Worm (Caenorhabditis elegans) whole organism, mixed stage, embryonic: ENCODE measurements around the gene Y102A5C.4.

Experiments
- M03D4.4 ChIP-seq: sonication (generic microtip); optimal IDR thresholded peaks from 2 replicates; lab custom pipeline; 2017; ENCODE audit warnings: mild to moderate bottlenecking, missing genetic modification characterization, missing compliant biosample characterization
- bed-3 ChIP-seq: fragments of 200-800 bp; sonication (Bioruptor generic); optimal IDR thresholded peaks from 3 replicates; lab custom pipeline; 2018; ENCODE audit warnings: mild to moderate bottlenecking, missing genetic modification characterization, moderate library complexity, missing compliant biosample characterization
- blmp-1 ChIP-seq: fragments of 150-350 bp; optimal IDR thresholded peaks from 2 replicates; lab custom pipeline; 2014; ENCODE audit warnings: missing biosample characterization, missing genetic modification characterization
- ceh-39 ChIP-seq: fragments of 150-350 bp; optimal IDR thresholded peaks from 2 replicates; lab custom pipeline; 2014; ENCODE audit warnings: missing biosample characterization, missing genetic modification characterization
- ceh-43 ChIP-seq: fragments of 200-800 bp; sonication (Bioruptor generic); optimal IDR thresholded peaks from 2 replicates; lab custom pipeline; 2018; ENCODE audit warnings: mild to moderate bottlenecking, missing genetic modification characterization, moderate library complexity, missing compliant biosample characterization
- ces-1 ChIP-seq: fragments of 150-350 bp; optimal IDR thresholded peaks from 2 replicates; lab custom pipeline; 2014; ENCODE audit warnings: missing biosample characterization, missing genetic modification reagents, missing genetic modification characterization
- cnd-1 ChIP-seq: fragments of 200-800 bp; sonication (Bioruptor generic); optimal IDR thresholded peaks from 2 replicates; lab custom pipeline; 2018; ENCODE audit warnings: mild to moderate bottlenecking, missing genetic modification characterization, missing compliant biosample characterization
- drap-1 ChIP-seq: fragments of 200-800 bp; sonication (Bioruptor generic); optimal IDR thresholded peaks from 3 replicates; lab custom pipeline; 2018; ENCODE audit warnings: mild to moderate bottlenecking, missing genetic modification characterization, missing compliant biosample characterization
- elt-1 ChIP-seq: sonication (generic microtip); optimal IDR thresholded peaks from 2 replicates; lab custom pipeline; 2017; ENCODE audit warnings: missing genetic modification characterization, mild to moderate bottlenecking, missing compliant biosample characterization, antibody characterized with exemption, moderate library complexity, borderline replicate concordance; ENCODE audit not compliant: insufficient read depth
- flh-1 ChIP-seq: fragments of 200-800 bp; sonication (Bioruptor generic); optimal IDR thresholded peaks from 2 replicates; lab custom pipeline; 2018; ENCODE audit warnings: mild to moderate bottlenecking, missing genetic modification characterization, moderate library complexity, missing compliant biosample characterization
- ham-2 ChIP-seq: fragments of 200-800 bp; sonication (Bioruptor generic); optimal IDR thresholded peaks from 2 replicates; lab custom pipeline; 2018; ENCODE audit warnings: mild to moderate bottlenecking, missing genetic modification characterization, missing compliant biosample characterization
- hlh-1 ChIP-seq: fragments of 150-350 bp; optimal IDR thresholded peaks from 2 replicates; lab custom pipeline; 2014; ENCODE audit warnings: missing biosample characterization, missing genetic modification reagents, missing genetic modification characterization
- lin-13 ChIP-seq: fragments of 150-350 bp; optimal IDR thresholded peaks from 2 replicates; lab custom pipeline; 2014; ENCODE audit warnings: missing biosample characterization, missing genetic modification characterization
- lin-32 ChIP-seq: fragments of 200-800 bp; sonication (Bioruptor generic); optimal IDR thresholded peaks from 2 replicates; lab custom pipeline; 2018; ENCODE audit warnings: mild to moderate bottlenecking, missing genetic modification characterization, missing compliant biosample characterization
- lsy-2 ChIP-seq: fragments of 150-350 bp; optimal IDR thresholded peaks from 2 replicates; lab custom pipeline; 2014; ENCODE audit warnings: missing biosample characterization, missing genetic modification characterization
- mab-5 ChIP-seq: fragments of 150-350 bp; optimal IDR thresholded peaks from 2 replicates; lab custom pipeline; 2014; ENCODE audit warnings: missing biosample characterization, missing genetic modification characterization
- mep-1 ChIP-seq: fragments of 150-350 bp; optimal IDR thresholded peaks from 2 replicates; lab custom pipeline; 2017; ENCODE audit warnings: missing biosample characterization, missing genetic modification reagents, missing genetic modification characterization, inconsistent platforms
- nhr-12 ChIP-seq: fragments of 150-350 bp; optimal IDR thresholded peaks from 2 replicates; lab custom pipeline; 2014; ENCODE audit warnings: missing biosample characterization, missing genetic modification characterization
- nhr-2 ChIP-seq: fragments of 150-350 bp; optimal IDR thresholded peaks from 2 replicates; lab custom pipeline; 2014; ENCODE audit warnings: missing biosample characterization, missing genetic modification characterization
- nhr-237 ChIP-seq: fragments of 150-350 bp; optimal IDR thresholded peaks from 2 replicates; lab custom pipeline; 2014; ENCODE audit warnings: missing biosample characterization, missing genetic modification characterization
- pha-4 ChIP-seq: fragments of 150-350 bp; optimal IDR thresholded peaks from 2 replicates; lab custom pipeline; 2018; ENCODE audit warnings: missing biosample characterization, missing genetic modification reagents, missing genetic modification characterization
- snpc-4 ChIP-seq: fragments of 150-350 bp; optimal IDR thresholded peaks from 2 replicates; lab custom pipeline; 2014; ENCODE audit warnings: missing biosample characterization, missing genetic modification characterization
- sptf-1 ChIP-seq: sonication (generic microtip); optimal IDR thresholded peaks from 2 replicates; lab custom pipeline; 2017; ENCODE audit warnings: mild to moderate bottlenecking, missing genetic modification characterization, moderate library complexity, missing compliant biosample characterization
- tbx-8 ChIP-seq: fragments of 200-800 bp; sonication (Bioruptor generic); optimal IDR thresholded peaks from 2 replicates; lab custom pipeline; 2018; ENCODE audit warnings: mild to moderate bottlenecking, missing genetic modification characterization, moderate library complexity, missing compliant biosample characterization
- unc-120 ChIP-seq: sonication (generic microtip); optimal IDR thresholded peaks from 2 replicates; lab custom pipeline; 2017; ENCODE audit warnings: missing genetic modification characterization, missing compliant biosample characterization; ENCODE audit not compliant: poor library complexity, severe bottlenecking
- unc-39 ChIP-seq: fragments of 150-350 bp; optimal IDR thresholded peaks from 2 replicates; lab custom pipeline; 2014; ENCODE audit warnings: missing biosample characterization, missing genetic modification characterization
- unc-62 ChIP-seq: fragments of 150-350 bp; optimal IDR thresholded peaks from 2 replicates; lab custom pipeline; 2014; ENCODE audit warnings: missing biosample characterization, missing genetic modification reagents, missing genetic modification characterization
- zip-8 ChIP-seq: fragments of 150-350 bp; optimal IDR thresholded peaks from 2 replicates; lab custom pipeline; 2014; ENCODE audit warnings: missing biosample characterization, missing genetic modification characterization
- ztf-11 ChIP-seq: fragments of 150-350 bp; optimal IDR thresholded peaks from 2 replicates; lab custom pipeline; 2014; ENCODE audit warnings: missing biosample characterization, missing genetic modification characterization

Y102A5C.4 gene

ce11 chrV:16902726-16903125, 19.3 kb upstream of the Y102A5C.4 start, which contains the start of gene srd-68:
Gene srd-68 (minus strand): TSS chrV:16902826.
- no peak for TF ChIP-seq drap-1 (GFP tag; lab: Kevin White, UChicago)
- TF ChIP-seq mab-5: no peak
- TF ChIP-seq mep-1: no peak
- TF ChIP-seq lsy-2 (tag; lab: Kevin White, UChicago): no peak
- no peak for TF ChIP-seq snpc-4 (tag; lab: Kevin White, UChicago)
- no peak for TF ChIP-seq ham-2
- TF ChIP-seq hlh-1: no peak

DNA sequence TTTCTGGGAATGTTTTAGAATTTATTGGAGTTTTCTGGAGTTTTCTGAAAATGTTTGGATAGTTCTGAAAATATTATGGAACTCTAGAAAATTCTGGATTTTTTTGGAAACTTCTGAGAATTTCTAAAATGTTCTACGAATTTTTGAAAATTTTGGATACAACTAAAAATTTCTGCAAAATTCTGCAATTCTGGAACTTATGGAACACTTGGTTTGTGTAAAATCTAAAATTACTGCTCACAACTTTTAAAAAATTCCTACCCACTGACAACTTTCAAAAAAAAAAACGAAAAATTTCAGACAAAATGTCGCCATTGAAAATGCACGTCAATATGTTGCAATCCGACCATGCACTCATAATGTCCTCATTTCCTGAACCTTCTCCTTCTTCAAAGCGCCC, 17.4 kb upstream of the Y102A5C.4 start, which contains the start of gene nhr-262:
Gene nhr-262 (plus strand): TSS at position 301 of the 400 bp plus-strand sequence.
- no peak for TF ChIP-seq nhr-237 (tag; lab: Kevin White, UChicago)
- TF ChIP-seq M03D4.4 (tag; lab: Kevin White, UChicago): no peak
- TF ChIP-seq elt-1 (tag; lab: Kevin White, UChicago): no peak
- TF ChIP-seq nhr-2 (tag; lab: Kevin White, UChicago): no peak
- no peak for TF ChIP-seq ceh-39 (tag; lab: Kevin White, UChicago)
- no peak for TF ChIP-seq sptf-1 (tag; lab: Kevin White, UChicago)
- no peak for TF ChIP-seq lin-13 (tag; lab: Kevin White, UChicago)
- TF ChIP-seq drap-1 (GFP tag; lab: Kevin White, UChicago): no peak
- TF ChIP-seq unc-62 (GFP tag; lab: Kevin White, UChicago): no peak
- no peak for TF ChIP-seq unc-120 (tag; lab: Kevin White, UChicago)
- no peak for TF ChIP-seq ztf-11 (tag; lab: Kevin White, UChicago)
- no peak for TF ChIP-seq lsy-2 (tag; lab: Kevin White, UChicago)
- TF ChIP-seq bed-3: no peak
- TF ChIP-seq nhr-12: no peak
- TF ChIP-seq blmp-1 (tag; lab: Kevin White, UChicago): no peak
- TF ChIP-seq ceh-43 (GFP tag; lab: Kevin White, UChicago): no peak
- no peak for TF ChIP-seq flh-1
- no peak for TF ChIP-seq pha-4 (tag; lab: Kevin White, UChicago)
- TF ChIP-seq hlh-1: no peak

DNA sequence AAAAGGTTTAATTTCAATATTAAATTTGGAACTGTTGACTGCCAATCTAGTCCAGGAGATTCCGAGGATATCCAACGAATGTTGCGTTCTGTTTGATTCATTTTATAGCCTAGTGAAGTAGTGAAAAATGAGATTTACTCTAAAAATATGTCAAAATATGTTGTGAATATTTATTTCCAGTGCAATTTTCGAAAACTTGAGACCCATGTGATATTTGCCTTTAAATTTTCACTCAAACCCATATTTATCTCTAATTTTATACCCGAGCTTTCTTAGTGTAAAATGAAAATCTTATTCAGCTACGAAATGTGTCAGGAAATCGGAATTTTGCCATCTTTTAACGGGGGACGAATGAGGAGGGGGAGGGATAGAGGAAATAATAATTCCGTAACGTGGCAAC, 12.2 kb upstream of the Y102A5C.4 start, which contains the start of gene F09C6.16:
Gene F09C6.16 (minus strand): TSS at position 101 of the 400 bp plus-strand sequence.
- TF ChIP-seq zip-8: no peak
- no peak for TF ChIP-seq mep-1
- no peak for TF ChIP-seq drap-1 (GFP tag; lab: Kevin White, UChicago)
- no peak for TF ChIP-seq flh-1
- no peak for TF ChIP-seq cnd-1 (tag; lab: Kevin White, UChicago)
- no peak for TF ChIP-seq tbx-8 (GFP tag; lab: Kevin White, UChicago)
- TF ChIP-seq snpc-4 (tag; lab: Kevin White, UChicago): no peak

- TF ChIP-seq nhr-2 (tag; lab: Kevin White, UChicago) (no peak), lin-32 (GFP tag; lab: Kevin White, UChicago) (no peak), mab-5 (no peak), drap-1 (GFP tag; lab: Kevin White, UChicago) (no peak), lsy-2 (tag; lab: Kevin White, UChicago) (no peak), M03D4.4 (tag; lab: Kevin White, UChicago) (no peak), blmp-1 (tag; lab: Kevin White, UChicago) (no peak), nhr-12 (no peak), tbx-8 (GFP tag; lab: Kevin White, UChicago) (no peak)
Measured at ce11 chrV:16910864-16911263, 11.2 kb upstream of the Y102A5C.4 start.

ce11 chrV:16911294-16911693, 10.8 kb upstream of the Y102A5C.4 start:
- TF ChIP-seq mep-1 (no peak), M03D4.4 (tag; lab: Kevin White, UChicago) (no peak), nhr-237 (tag; lab: Kevin White, UChicago) (no peak), unc-120 (tag; lab: Kevin White, UChicago) (no peak), hlh-1 (no peak), drap-1 (GFP tag; lab: Kevin White, UChicago) (no peak), unc-39 (no peak), ces-1 (GFP tag; lab: Kevin White, UChicago) (no peak), mab-5 (no peak), zip-8 (no peak), lin-13 (tag; lab: Kevin White, UChicago) (no peak), flh-1 (no peak), ceh-43 (GFP tag; lab: Kevin White, UChicago) (no peak), elt-1 (tag; lab: Kevin White, UChicago) (no peak), snpc-4 (tag; lab: Kevin White, UChicago) (no peak), sptf-1 (tag; lab: Kevin White, UChicago) (no peak), lin-32 (GFP tag; lab: Kevin White, UChicago) (no peak)
